Fruit fly (Drosophila melanogaster): ENCODE results near the gene Efa6.

dm6 chr3R:22625514-22626333 lies 38.2 kb downstream of the Efa6 start:
- TF ChIP-seq CG6854 (GFP tag; optimal IDR thresholded peaks at IDR 0.05) (no peak), Sox14 (GFP tag; optimal IDR thresholded peaks at IDR 0.05) (no peak), OdsH (GFP tag; optimal IDR thresholded peaks at IDR 0.05) (peak; percentile 56), dac (GFP tag; optimal IDR thresholded peaks at IDR 0.05) (no peak), Gug (GFP tag; IDR thresholded peaks at IDR 0.05) (no peak), salr (GFP tag; optimal IDR thresholded peaks at IDR 0.05) (no peak), CG8319 (GFP tag; optimal IDR thresholded peaks at IDR 0.05) (no peak), CG3032 (tag; optimal IDR thresholded peaks at IDR 0.05) (no peak), CG8119 (GFP tag; IDR thresholded peaks at IDR 0.05) (peak; percentile 42; the same call in 1 of the 3 replicates), Ets96B (tag; optimal IDR thresholded peaks at IDR 0.05) (peak; percentile 35)

Measured in whole organism, prepupa.